Worm (Caenorhabditis elegans): ENCODE data around the gene C35C5.10.

The C35C5.10 gene

ce11 chrX:11605766-11606490 is 49.9 kb downstream of the C35C5.10 start (continued):
- TF ChIP-seq mab-9 (GFP tag; IDR thresholded peaks at IDR 0.05) (peak; percentile 79), ztf-11 (tag; optimal IDR thresholded peaks at IDR 0.05) (peak; percentile 82 to 90), aha-1 (tag; optimal IDR thresholded peaks at IDR 0.05) (peak; percentile 35), hlh-4 (tag; optimal IDR thresholded peaks at IDR 0.05) (peak; percentile 28), snu-23 (GFP tag; optimal IDR thresholded peaks at IDR 0.05) (peak; percentile 95), nhr-12 (tag; optimal IDR thresholded peaks at IDR 0.05) (no peak), F16B12.6 (tag; optimal IDR thresholded peaks at IDR 0.05) (no peak), vab-15 (tag; optimal IDR thresholded peaks at IDR 0.05) (peak; percentile 2), C04F5.9 (tag; optimal IDR thresholded peaks at IDR 0.05) (peak; percentile 68), nhr-71 (tag; optimal IDR thresholded peaks at IDR 0.05) (peak; percentile 98), nhr-20 (tag; optimal IDR thresholded peaks at IDR 0.05) (peak; percentile 94), skn-1 (tag; optimal IDR thresholded peaks at IDR 0.05) (peak; percentile 15), efl-3 (GFP tag; optimal IDR thresholded peaks at IDR 0.05) (peak; percentile 83), ces-1 (GFP tag; optimal IDR thresholded peaks at IDR 0.05) (peak; percentile 38), nhr-28 (tag; optimal IDR thresholded peaks at IDR 0.05) (no peak), ets-5 (GFP tag; IDR thresholded peaks at IDR 0.05) (peak; percentile 95; the same call in 1 of the 2 replicates), ztf-4 (tag; optimal IDR thresholded peaks at IDR 0.05) (peak; percentile 76), ama-1 (optimal IDR thresholded peaks at IDR 0.05) (no peak), lin-39 (tag; optimal IDR thresholded peaks at IDR 0.05) (peak; percentile 77), dpl-1 (GFP tag; optimal IDR thresholded peaks at IDR 0.05) (peak; percentile 66 to 75 (median 69)), zag-1 (tag; optimal IDR thresholded peaks at IDR 0.05) (peak; percentile 22), Y116A8C.19 (tag; optimal IDR thresholded peaks at IDR 0.05; ENCODE audit: borderline replicate concordance) (no peak), nhr-77 (tag; optimal IDR thresholded peaks at IDR 0.05) (peak; percentile 56), elt-3 (tag; optimal IDR thresholded peaks at IDR 0.05) (peak in 4 of 6 experiments; percentile 17 to 94 (median 60)), pqm-1 (tag; optimal IDR thresholded peaks at IDR 0.05) (no peak), dsc-1 (tag; optimal IDR thresholded peaks at IDR 0.05) (peak; percentile 99), nhr-84 (tag; optimal IDR thresholded peaks at IDR 0.05) (no peak), mep-1 (tag; optimal IDR thresholded peaks at IDR 0.05) (peak; percentile 75), C34B4.2 (tag; optimal IDR thresholded peaks at IDR 0.05) (peak; percentile 76), grh-1 (GFP tag; IDR thresholded peaks at IDR 0.05) (peak; percentile 94), nhr-76 (tag; optimal IDR thresholded peaks at IDR 0.05) (peak; percentile 67), egl-13 (tag; optimal IDR thresholded peaks at IDR 0.05) (peak; percentile 96), zip-4 (GFP tag; optimal IDR thresholded peaks at IDR 0.05) (peak; percentile 100), mdl-1 (tag; optimal IDR thresholded peaks at IDR 0.05) (peak in 1 of 2 experiments; percentile 43)

ce11 chrX:11606815-11607499 is 50.9 kb downstream of the C35C5.10 start:
- TF ChIP-seq ztf-4 (tag; optimal IDR thresholded peaks at IDR 0.05) (peak; percentile 10), dpl-1 (GFP tag; optimal IDR thresholded peaks at IDR 0.05) (no peak), tbx-2 (tag; optimal IDR thresholded peaks at IDR 0.05) (peak; percentile 4), ces-1 (GFP tag; optimal IDR thresholded peaks at IDR 0.05) (no peak), egl-27 (tag; optimal IDR thresholded peaks at IDR 0.05) (no peak), fkh-8 (tag; optimal IDR thresholded peaks at IDR 0.05) (no peak), fkh-4 (tag; optimal IDR thresholded peaks at IDR 0.05; ENCODE audit: borderline replicate concordance) (peak; percentile 11), nhr-84 (tag; optimal IDR thresholded peaks at IDR 0.05) (no peak), nhr-47 (tag; optimal IDR thresholded peaks at IDR 0.05) (no peak), blmp-1 (tag; optimal IDR thresholded peaks at IDR 0.05) (peak; percentile 61), lin-15B (tag; optimal IDR thresholded peaks at IDR 0.05) (no peak), nhr-90 (tag; optimal IDR thresholded peaks at IDR 0.05; ENCODE audit: poor library complexity) (peak; percentile 21), lir-3 (tag; optimal IDR thresholded peaks at IDR 0.05; ENCODE audit: poor library complexity) (no peak), lin-39 (tag; optimal IDR thresholded peaks at IDR 0.05) (no peak), dsc-1 (tag; optimal IDR thresholded peaks at IDR 0.05) (peak; percentile 78), lin-35 (GFP tag; optimal IDR thresholded peaks at IDR 0.05) (no peak), swsn-7 (tag; optimal IDR thresholded peaks at IDR 0.05) (no peak), skn-1 (tag; optimal IDR thresholded peaks at IDR 0.05) (no peak), rnt-1 (tag; optimal IDR thresholded peaks at IDR 0.05) (peak; percentile 37), nhr-71 (tag; optimal IDR thresholded peaks at IDR 0.05) (peak; percentile 61), lin-14 (GFP tag; optimal IDR thresholded peaks at IDR 0.05) (peak; percentile 47), ceh-82 (tag; optimal IDR thresholded peaks at IDR 0.05) (no peak), mab-9 (GFP tag; IDR thresholded peaks at IDR 0.05) (no peak), lin-13 (GFP tag; optimal IDR thresholded peaks at IDR 0.05) (no peak)
